Worm (Caenorhabditis elegans): Measurements from ENCODE around the gene R166.2.

DNA sequence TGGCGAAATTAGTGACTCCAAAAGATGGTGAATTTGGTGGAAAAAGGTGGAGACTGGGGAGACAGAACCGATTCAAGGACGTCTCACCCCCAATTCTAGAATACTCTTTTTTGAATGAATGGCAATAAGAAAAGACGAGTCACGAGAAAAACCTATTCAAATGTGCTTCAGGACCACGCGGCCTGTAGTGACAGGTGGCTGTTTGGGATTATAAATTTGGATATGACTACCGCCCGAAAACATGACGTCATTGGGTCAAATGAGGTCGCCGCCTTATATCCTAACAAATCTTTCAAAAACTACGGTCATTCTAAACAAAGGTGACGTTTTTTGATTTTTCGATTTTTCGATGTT, 16.6 kb upstream of the R166.2 start:
- TF ChIP-seq lin-15B (tag; optimal IDR thresholded peaks at IDR 0.05) (no peak), dmd-8 (GFP tag; IDR thresholded peaks at IDR 0.05) (no peak), lsy-2 (tag; optimal IDR thresholded peaks at IDR 0.05) (no peak), skn-1 (tag; optimal IDR thresholded peaks at IDR 0.05) (no peak)
